Fruit fly (Drosophila melanogaster) whole organism, embryonic: ENCODE data around the gene RpS28a.

Experiments
- B-H1 ChIP-seq: fragments of 200-800 bp; sonication (Bioruptor generic); IDR thresholded peaks from 3 replicates; pipeline ENCODE4 v1.3.6; 2022; ENCODE audit warnings: missing biosample characterization, missing genetic modification characterization
- BEAF-32 ChIP-seq: fragments of 200-800 bp; sonication (Bioruptor generic); optimal IDR thresholded peaks from 3 replicates; lab custom pipeline; 2017; ENCODE audit warnings: missing biosample characterization, missing genetic modification characterization, mild to moderate bottlenecking, moderate library complexity, missing genetic modification reagents
- CG10959 ChIP-seq: fragments of 200-800 bp; sonication (Bioruptor generic); IDR thresholded peaks from 2 replicates; pipeline ENCODE4 v1.3.6; 2022; ENCODE audit warnings: missing biosample characterization, missing genetic modification characterization
- CG11560 ChIP-seq: fragments of 200-800 bp; sonication (Bioruptor generic); IDR thresholded peaks from 3 replicates; pipeline ENCODE4 v1.3.6; 2022; ENCODE audit warnings: missing biosample characterization, missing genetic modification characterization
- CG12219 ChIP-seq: fragments of 200-800 bp; sonication (Bioruptor generic); optimal IDR thresholded peaks from 3 replicates; lab custom pipeline; 2018; ENCODE audit warnings: missing biosample characterization, mild to moderate bottlenecking, missing genetic modification characterization
- CG13287 ChIP-seq: fragments of 200-800 bp; sonication (Bioruptor generic); IDR thresholded peaks from 2 replicates; pipeline ENCODE4 v1.3.6; 2022; ENCODE audit warnings: missing biosample characterization, missing genetic modification characterization; ENCODE audit not compliant: partially characterized antibody
- CG15514 ChIP-seq: fragments of 200-800 bp; sonication (Bioruptor generic); optimal IDR thresholded peaks from 3 replicates; lab custom pipeline; 2017; ENCODE audit warnings: missing biosample characterization, missing genetic modification characterization, mild to moderate bottlenecking, moderate library complexity, missing genetic modification reagents
- CG15601 ChIP-seq: fragments of 200-800 bp; sonication (Bioruptor generic); optimal IDR thresholded peaks from 3 replicates; lab custom pipeline; 2019; ENCODE audit warnings: missing biosample characterization, mild to moderate bottlenecking, missing genetic modification characterization, moderate library complexity
- CG17612 ChIP-seq: fragments of 200-800 bp; sonication (Bioruptor generic); IDR thresholded peaks from 2 replicates; pipeline ENCODE4 v1.3.6; 2022; ENCODE audit warnings: missing biosample characterization, missing genetic modification characterization
- CG2120 ChIP-seq: fragments of 200-800 bp; sonication (Bioruptor generic); optimal IDR thresholded peaks from 3 replicates; lab custom pipeline; 2016; ENCODE audit warnings: missing biosample characterization, missing genetic modification characterization
- CG2678 ChIP-seq: fragments of 200-800 bp; sonication (Bioruptor generic); optimal IDR thresholded peaks from 3 replicates; lab custom pipeline; 2019; ENCODE audit warnings: missing biosample characterization, mild to moderate bottlenecking, missing genetic modification characterization, moderate library complexity
- CG3163 ChIP-seq: fragments of 200-800 bp; sonication (Bioruptor generic); optimal IDR thresholded peaks from 3 replicates; lab custom pipeline; 2016; ENCODE audit warnings: missing biosample characterization, missing genetic modification characterization
- CG3281 ChIP-seq: fragments of 200-800 bp; sonication (Bioruptor generic); optimal IDR thresholded peaks from 3 replicates; lab custom pipeline; 2017; ENCODE audit warnings: missing biosample characterization, mild to moderate bottlenecking, missing genetic modification characterization
- CG3407 ChIP-seq: fragments of 200-800 bp; sonication (Bioruptor generic); optimal IDR thresholded peaks from 2 replicates; lab custom pipeline; 2018; ENCODE audit warnings: missing biosample characterization, mild to moderate bottlenecking, missing genetic modification characterization
- CG4707 ChIP-seq: fragments of 200-800 bp; sonication (Bioruptor generic); optimal IDR thresholded peaks from 2 replicates; lab custom pipeline; 2018; ENCODE audit warnings: missing biosample characterization, mild to moderate bottlenecking, missing genetic modification characterization, moderate library complexity
- CG6791 ChIP-seq: fragments of 200-800 bp; sonication (Bioruptor generic); IDR thresholded peaks from 3 replicates; pipeline ENCODE4 v1.3.6; 2022; ENCODE audit warnings: missing biosample characterization, missing genetic modification characterization; ENCODE audit not compliant: partially characterized antibody
- Doc3 ChIP-seq: fragments of 200-800 bp; sonication (Bioruptor generic); IDR thresholded peaks from 3 replicates; pipeline ENCODE4 v1.3.6; 2022; ENCODE audit warnings: missing biosample characterization, missing genetic modification characterization; ENCODE audit not compliant: partially characterized antibody
- Drgx ChIP-seq: fragments of 200-800 bp; sonication (Bioruptor generic); IDR thresholded peaks from 2 replicates; pipeline ENCODE4 v1.3.6; 2022; ENCODE audit warnings: missing biosample characterization, missing genetic modification characterization
- ERR ChIP-seq: fragments of 200-800 bp; sonication (Bioruptor generic); optimal IDR thresholded peaks from 2 replicates; lab custom pipeline; 2016; ENCODE audit warnings: missing biosample characterization, missing genetic modification characterization
- Fer3 ChIP-seq: fragments of 200-800 bp; sonication (Bioruptor generic); optimal IDR thresholded peaks from 2 replicates; lab custom pipeline; 2018; ENCODE audit warnings: missing biosample characterization, mild to moderate bottlenecking, missing genetic modification characterization, moderate library complexity
- Gug ChIP-seq: fragments of 200-800 bp; sonication (Bioruptor generic); IDR thresholded peaks from 4 replicates; pipeline ENCODE4 v1.3.6; 2022; ENCODE audit warnings: missing biosample characterization, missing genetic modification characterization
- Hr39 ChIP-seq: fragments of >200 bp; optimal IDR thresholded peaks from 2 replicates; lab custom pipeline; 2017
- Mad ChIP-seq: fragments of 200-800 bp; sonication (Bioruptor generic); optimal IDR thresholded peaks from 2 replicates; lab custom pipeline; 2016; ENCODE audit warnings: missing biosample characterization, missing genetic modification characterization
- Meics ChIP-seq: fragments of 200-800 bp; sonication (Bioruptor generic); optimal IDR thresholded peaks from 2 replicates; lab custom pipeline; 2017; ENCODE audit warnings: missing biosample characterization, mild to moderate bottlenecking, missing genetic modification characterization
- Myb ChIP-seq: fragments of 200-800 bp; sonication (Bioruptor generic); optimal IDR thresholded peaks from 2 replicates; lab custom pipeline; 2016; ENCODE audit warnings: missing biosample characterization, missing genetic modification characterization
- Opbp ChIP-seq: fragments of 200-800 bp; sonication (Bioruptor generic); IDR thresholded peaks from 3 replicates; pipeline ENCODE4 v1.3.6; 2022; ENCODE audit warnings: missing biosample characterization, missing genetic modification characterization; ENCODE audit not compliant: partially characterized antibody
- PHDP ChIP-seq: fragments of 200-800 bp; sonication (Bioruptor generic); optimal IDR thresholded peaks from 3 replicates; lab custom pipeline; 2018; ENCODE audit warnings: missing biosample characterization, mild to moderate bottlenecking, missing genetic modification characterization, moderate library complexity
- Pdp1 ChIP-seq, 2 experiments: fragments of 200-800 bp; sonication (Bioruptor generic); optimal IDR thresholded peaks; 3 replicates each; lab custom pipeline; 2016; ENCODE audit warnings: missing biosample characterization in 2 of 2, missing genetic modification characterization in 2 of 2, mild to moderate bottlenecking in 1 of 2, moderate library complexity in 1 of 2
- Usf ChIP-seq: fragments of 200-800 bp; sonication (Bioruptor generic); optimal IDR thresholded peaks from 2 replicates; lab custom pipeline; 2017; ENCODE audit warnings: missing genotype, missing biosample characterization, missing genetic modification characterization
- bbx ChIP-seq: fragments of 200-800 bp; sonication (Bioruptor generic); IDR thresholded peaks from 2 replicates; pipeline ENCODE4 v1.3.6; 2022; ENCODE audit warnings: missing biosample characterization, missing genetic modification characterization; ENCODE audit not compliant: partially characterized antibody
- bcd ChIP-seq: fragments of 200-800 bp; sonication (Bioruptor generic); optimal IDR thresholded peaks from 2 replicates; lab custom pipeline; 2017; ENCODE audit warnings: missing biosample characterization, mild to moderate bottlenecking, missing genetic modification characterization
- caup ChIP-seq: fragments of 200-800 bp; sonication (Bioruptor generic); optimal IDR thresholded peaks from 3 replicates; lab custom pipeline; 2017; ENCODE audit warnings: missing biosample characterization, mild to moderate bottlenecking, missing genetic modification characterization, moderate library complexity; ENCODE audit not compliant: severe bottlenecking
- dati ChIP-seq: fragments of 200-800 bp; sonication (Bioruptor generic); IDR thresholded peaks from 2 replicates; pipeline ENCODE4 v1.3.6; 2022; ENCODE audit warnings: missing biosample characterization, missing genetic modification characterization
- disco-r ChIP-seq: fragments of 200-800 bp; sonication (Bioruptor generic); optimal IDR thresholded peaks from 2 replicates; lab custom pipeline; 2016; ENCODE audit warnings: missing biosample characterization, missing genetic modification characterization
- en ChIP-seq: fragments of 200-800 bp; sonication (Bioruptor generic); optimal IDR thresholded peaks from 2 replicates; lab custom pipeline; 2016; ENCODE audit warnings: missing biosample characterization, missing genetic modification characterization
- grau ChIP-seq: fragments of 200-800 bp; optimal IDR thresholded peaks from 3 replicates; lab custom pipeline; 2019; ENCODE audit warnings: missing biosample characterization, mild to moderate bottlenecking, missing genetic modification characterization, moderate library complexity
- gsb ChIP-seq: fragments of 200-800 bp; sonication (Bioruptor generic); IDR thresholded peaks from 2 replicates; pipeline ENCODE4 v1.3.6; 2022; ENCODE audit warnings: missing biosample characterization, missing genetic modification characterization
- hkb ChIP-seq, 2 experiments: fragments of 200-800 bp in 1 of 2; fragments of >200 bp in 1 of 2; sonication (Bioruptor generic) in 1 of 2; IDR thresholded peaks in 1 of 2; optimal IDR thresholded peaks in 1 of 2; 2 replicates each; pipeline versions ENCODE4 v1.3.6 to Lab custom; 2017 to 2022; ENCODE audit warnings: missing biosample characterization in 1 of 2, missing genetic modification characterization in 1 of 2
- lab ChIP-seq: fragments of 200-800 bp; sonication (Bioruptor generic); optimal IDR thresholded peaks from 3 replicates; lab custom pipeline; 2017; ENCODE audit warnings: missing biosample characterization, missing genetic modification characterization, mild to moderate bottlenecking, moderate library complexity, missing genetic modification reagents
- mirr ChIP-seq: fragments of 200-800 bp; sonication (Bioruptor generic); optimal IDR thresholded peaks from 3 replicates; lab custom pipeline; 2018; ENCODE audit warnings: missing biosample characterization, mild to moderate bottlenecking, missing genetic modification characterization
- otp ChIP-seq: fragments of 200-800 bp; sonication (Bioruptor generic); IDR thresholded peaks from 3 replicates; pipeline ENCODE4, ENCODE4 v1.3.6; 2022; ENCODE audit warnings: missing biosample characterization, missing genetic modification characterization
- pros ChIP-seq: fragments of 200-800 bp; sonication (Bioruptor generic); optimal IDR thresholded peaks from 3 replicates; lab custom pipeline; 2019; ENCODE audit warnings: missing biosample characterization, mild to moderate bottlenecking, missing genetic modification characterization, moderate library complexity
- scrt ChIP-seq: fragments of 200-800 bp; sonication (Bioruptor generic); optimal IDR thresholded peaks from 2 replicates; lab custom pipeline; 2018; ENCODE audit warnings: missing biosample characterization, mild to moderate bottlenecking, missing genetic modification characterization, moderate library complexity
- sd ChIP-seq: fragments of 200-800 bp; sonication (Bioruptor generic); optimal IDR thresholded peaks from 3 replicates; lab custom pipeline; 2018; ENCODE audit warnings: missing biosample characterization, mild to moderate bottlenecking, missing genetic modification characterization, moderate library complexity
- sens ChIP-seq: fragments of 200-800 bp; sonication (Bioruptor generic); peaks from one replicate; lab custom pipeline; 2016; ENCODE audit warnings: missing biosample characterization, missing genetic modification characterization
- sima ChIP-seq: fragments of 200-800 bp; sonication (Bioruptor generic); optimal IDR thresholded peaks from 2 replicates; lab custom pipeline; 2016; ENCODE audit warnings: missing biosample characterization, missing genetic modification characterization
- ttk ChIP-seq: fragments of 200-800 bp; sonication (Bioruptor generic); IDR thresholded peaks from 2 replicates; pipeline ENCODE4 v2.1.2; 2022; ENCODE audit warnings: missing biosample characterization, missing genetic modification characterization
- vvl ChIP-seq: fragments of 200-800 bp; sonication (Bioruptor generic); IDR thresholded peaks from 2 replicates; pipeline ENCODE4 v1.3.6; 2022; ENCODE audit warnings: missing biosample characterization, missing genetic modification characterization

The RpS28a gene

dm6 chr3R:30012602-30013489, 9.6 kb downstream of the RpS28a start (continued):
- TF ChIP-seq Pdp1 (GFP tag; optimal IDR thresholded peaks at IDR 0.05; lab: Kevin White, UChicago) (peak in 1 of 2 experiments; percentile 88), en (GFP tag; lab: Kevin White, UChicago) (no peak), pros (GFP tag; lab: Kevin White, UChicago) (no peak), CG6791 (GFP tag; lab: Robert Waterston, UW) (no peak), CG17612 (GFP tag; lab: Robert Waterston, UW) (no peak), bcd (GFP tag; lab: Kevin White, UChicago) (peak; percentile 23), disco-r (GFP tag; lab: Kevin White, UChicago) (no peak), Myb (GFP tag; lab: Kevin White, UChicago) (peak; percentile 2), Mad (GFP tag; lab: Kevin White, UChicago) (no peak), B-H1 (GFP tag; lab: Robert Waterston, UW) (no peak), CG15514 (peak; percentile 38), Meics (GFP tag; lab: Kevin White, UChicago) (peak; percentile 46), vvl (GFP tag; lab: Robert Waterston, UW) (no peak), CG3407 (no peak), CG10959 (GFP tag; lab: Robert Waterston, UW) (no peak), Hr39 (no peak), Opbp (no peak), BEAF-32 (no peak), ttk (GFP tag; lab: Robert Waterston, UW) (0 out of 2 replicates have a peak, but pooled peaks have one; percentile 9), sens (GFP tag; lab: Kevin White, UChicago) (peak; percentile 59), hkb (optimal IDR thresholded peaks at IDR 0.05; lab: Kevin White, UChicago) (no peak), hkb (GFP tag; IDR thresholded peaks at IDR 0.05; lab: Robert Waterston, UW) (peak; percentile 47), otp (GFP tag; lab: Robert Waterston, UW) (peak; percentile 42; the same call in 1 of the 3 replicates), CG2678 (tag; lab: Kevin White, UChicago) (peak; percentile 49), ERR (GFP tag; lab: Kevin White, UChicago) (peak; percentile 32), CG3281 (GFP tag; lab: Kevin White, UChicago) (peak; percentile 37), bbx (GFP tag; lab: Robert Waterston, UW) (no peak), Gug (GFP tag; lab: Robert Waterston, UW) (0 out of 4 replicates have a peak, but pooled peaks have one; percentile 20), CG3163 (GFP tag; lab: Kevin White, UChicago) (no peak), CG11560 (tag; lab: Robert Waterston, UW) (no peak), Doc3 (no peak), CG15601 (tag; lab: Kevin White, UChicago) (no peak), Fer3 (tag; lab: Kevin White, UChicago) (peak; percentile 35), mirr (GFP tag; lab: Kevin White, UChicago) (peak; percentile 64), CG2120 (GFP tag; lab: Kevin White, UChicago) (peak; percentile 42), lab (GFP tag; lab: Kevin White, UChicago) (peak; percentile 56), Usf (GFP tag; lab: Kevin White, UChicago) (no peak), gsb (no peak), scrt (GFP tag; lab: Kevin White, UChicago) (no peak), Drgx (peak; percentile 59), CG12219 (GFP tag; lab: Kevin White, UChicago) (no peak), PHDP (tag; lab: Kevin White, UChicago) (no peak), grau (tag; lab: Kevin White, UChicago) (peak; percentile 80), CG13287 (GFP tag; lab: Robert Waterston, UW) (no peak), sima (GFP tag; lab: Kevin White, UChicago) (no peak), CG4707 (GFP tag; lab: Kevin White, UChicago) (no peak), dati (GFP tag; lab: Robert Waterston, UW) (no peak), caup (GFP tag; lab: Kevin White, UChicago) (peak; percentile 7), sd (tag; lab: Kevin White, UChicago) (peak; percentile 39)
